Worm (Caenorhabditis elegans) whole organism, late embryonic: Measurements from ENCODE around the gene R11E3.2.

Experiments
- C38D4.7 ChIP-seq: fragments of 200-800 bp; sonication (Bioruptor generic); optimal IDR thresholded peaks from 2 replicates; lab custom pipeline; 2018; ENCODE audit warnings: mild to moderate bottlenecking, missing genetic modification characterization, moderate library complexity, missing compliant biosample characterization
- T23F11.4 ChIP-seq: fragments of 200-800 bp; sonication (Bioruptor generic); optimal IDR thresholded peaks from 2 replicates; lab custom pipeline; 2018; ENCODE audit warnings: mild to moderate bottlenecking, missing genetic modification characterization, missing compliant biosample characterization
- ama-1 ChIP-seq: fragments of 150-350 bp; optimal IDR thresholded peaks from 2 replicates; lab custom pipeline; 2014
- ceh-14 ChIP-seq: sonication (generic microtip); optimal IDR thresholded peaks from 2 replicates; lab custom pipeline; 2016; ENCODE audit warnings: missing genotype, missing genetic modification characterization, missing compliant biosample characterization
- pqm-1 ChIP-seq: sonication (generic microtip); optimal IDR thresholded peaks from 2 replicates; lab custom pipeline; 2016; ENCODE audit warnings: missing genetic modification characterization, missing compliant biosample characterization

ce11 chrIV:4780129-4780528, 8.2 kb downstream of the R11E3.2 start, which contains the start of gene set-15:
- TF ChIP-seq T23F11.4 (GFP tag; lab: Kevin White, UChicago): no peak
- no peak for TF ChIP-seq ceh-14 (tag; lab: Kevin White, UChicago)
- no peak for TF ChIP-seq pqm-1 (tag; lab: Kevin White, UChicago)
- no peak for TF ChIP-seq ama-1 (lab: Kevin White, UChicago)
- TF ChIP-seq C38D4.7 (GFP tag; lab: Kevin White, UChicago): no peak
